Worm (Caenorhabditis elegans): Measurements from ENCODE around the gene F47B8.8.
"Not testable (repeated sequence)": the region's sequence is repeated elsewhere in the genome, so short reads cannot be mapped to it uniquely, and the experiment has no call there.

Gene F47B8.8

DNA sequence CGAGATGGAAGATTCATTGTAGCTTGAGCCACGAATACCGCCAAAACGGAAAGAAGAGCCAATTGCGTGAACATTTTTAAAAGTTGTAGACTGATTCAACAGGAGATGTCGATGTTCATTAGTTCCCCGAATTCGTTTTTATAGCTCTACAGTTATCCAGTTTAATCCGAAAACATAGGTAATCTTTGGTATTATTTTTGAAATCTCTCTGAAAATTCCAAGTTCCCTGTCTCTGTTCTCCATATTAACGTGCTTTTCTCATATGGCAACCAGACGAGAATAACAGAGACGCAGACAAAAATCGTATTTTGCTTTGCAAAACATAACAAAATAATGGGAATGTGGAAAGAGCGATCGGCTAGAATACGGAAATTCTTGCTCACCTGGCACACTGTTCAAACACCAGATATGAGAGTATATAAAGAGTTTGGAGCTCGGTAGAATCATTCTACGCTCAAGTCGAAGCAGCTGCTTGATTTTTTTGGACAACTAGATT, 31.9 kb upstream of the F47B8.8 start, which contains the start of the genes spig-3 and F14D7.12:
Gene spig-3, minus strand, starts transcription at position 101 of the 496 bp plus-strand sequence.
Gene F14D7.12, plus strand, starts transcription at position 446 of the 496 bp plus-strand sequence.
- no peak for TF ChIP-seq gmeb-2 (tag; optimal IDR thresholded peaks at IDR 0.05)
- TF ChIP-seq dve-1 (tag; optimal IDR thresholded peaks at IDR 0.05) = no peak
- no peak for TF ChIP-seq ahr-1 (tag; optimal IDR thresholded peaks at IDR 0.05)
- TF ChIP-seq npax-4 (tag; optimal IDR thresholded peaks at IDR 0.05) = no peak
- no peak for TF ChIP-seq nhr-11 (tag; optimal IDR thresholded peaks at IDR 0.05)
- TF ChIP-seq fkh-10 (GFP tag; optimal IDR thresholded peaks at IDR 0.05) = no peak
- no peak for TF ChIP-seq lin-11 (tag; optimal IDR thresholded peaks at IDR 0.05)
- TF ChIP-seq ceh-19 (GFP tag; optimal IDR thresholded peaks at IDR 0.05) = no peak

DNA sequence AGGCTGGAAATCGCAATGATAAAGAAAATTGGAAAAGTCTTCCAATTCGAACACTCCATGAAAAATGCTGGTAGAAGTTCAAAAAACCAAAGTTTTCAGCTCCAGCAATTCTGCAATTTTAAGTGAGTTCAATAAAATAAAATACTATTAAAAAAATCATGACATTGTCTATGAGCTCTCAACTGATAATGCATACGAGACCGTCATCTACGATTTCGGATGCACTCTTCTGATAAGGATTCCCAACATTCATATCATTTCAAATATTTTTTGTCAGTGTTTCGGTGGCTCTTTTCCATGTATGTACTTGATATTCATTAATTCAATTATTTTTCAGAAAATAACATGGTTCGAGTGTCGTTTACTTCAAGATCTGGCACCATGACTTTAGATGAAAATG, 30.5 kb upstream of the F47B8.8 start, which contains the start of gene F14D7.6:
Gene F14D7.6, plus strand, starts transcription at position 338 of the 400 bp plus-strand sequence.
- no peak for TF ChIP-seq zip-5 (tag; optimal IDR thresholded peaks at IDR 0.05)
- TF ChIP-seq K02D7.2 (tag; optimal IDR thresholded peaks at IDR 0.05) = no peak
- TF ChIP-seq dmd-4 (tag; optimal IDR thresholded peaks at IDR 0.05; ENCODE audit: borderline replicate concordance) = no peak
- TF ChIP-seq syd-9 (tag; optimal IDR thresholded peaks at IDR 0.05) = no peak
- TF ChIP-seq pros-1 (tag; optimal IDR thresholded peaks at IDR 0.05) = no peak
- TF ChIP-seq C38D4.7 (GFP tag; optimal IDR thresholded peaks at IDR 0.05) = no peak
- TF ChIP-seq elt-2 (tag; optimal IDR thresholded peaks at IDR 0.05) = peak; percentile 21

DNA sequence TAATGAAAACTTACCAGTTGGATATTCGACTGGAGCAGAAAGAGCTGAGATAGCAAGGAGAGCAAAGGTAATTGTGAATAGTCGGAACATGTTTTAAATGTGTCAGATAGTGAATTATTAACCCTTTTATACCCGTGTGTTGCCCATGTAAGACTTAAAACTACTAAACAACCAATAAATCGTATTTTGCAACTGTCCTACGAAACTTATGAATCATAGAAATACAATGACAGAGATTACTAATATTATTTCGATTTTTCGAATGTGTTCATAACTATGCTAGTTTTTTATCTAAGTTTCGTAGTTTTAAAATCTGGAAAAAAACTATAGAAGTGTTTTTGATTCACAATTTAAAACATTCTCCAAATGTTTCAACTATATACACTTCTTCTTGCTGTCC, 24.8 kb upstream of the F47B8.8 start, which contains the start of gene spig-4:
Gene spig-4, minus strand, starts transcription at position 101 of the 400 bp plus-strand sequence.
- not testable (repeated sequence) for TF ChIP-seq eyg-1 (tag; optimal IDR thresholded peaks at IDR 0.05); zip-5 (tag; optimal IDR thresholded peaks at IDR 0.05); K09A11.1 (tag; optimal IDR thresholded peaks at IDR 0.05; ENCODE audit: insufficient read depth)

DNA sequence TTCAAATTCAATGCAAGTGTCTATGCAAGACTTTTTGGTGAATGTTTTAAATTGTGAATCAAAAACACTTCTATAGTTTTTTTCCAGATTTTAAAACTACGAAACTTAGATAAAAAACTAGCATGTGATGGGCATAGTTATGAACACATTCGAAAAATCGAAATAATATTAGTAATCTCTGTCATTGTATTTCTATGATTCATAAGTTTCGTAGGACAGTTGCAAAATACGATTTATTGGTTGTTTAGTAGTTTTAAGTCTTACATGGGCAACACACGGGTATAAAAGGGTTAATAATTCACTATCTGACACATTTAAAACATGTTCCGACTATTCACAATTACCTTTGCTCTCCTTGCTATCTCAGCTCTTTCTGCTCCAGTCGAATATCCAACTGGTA, 23.4 kb upstream of the F47B8.8 start, which contains the start of gene spig-5:
Gene spig-5, plus strand, starts transcription at position 301 of the 400 bp plus-strand sequence.
- not testable (repeated sequence) for TF ChIP-seq pag-3 (tag; optimal IDR thresholded peaks at IDR 0.05; ENCODE audit: borderline replicate concordance); fax-1 (tag; optimal IDR thresholded peaks at IDR 0.05); ref-2 (tag; optimal IDR thresholded peaks at IDR 0.05)

DNA sequence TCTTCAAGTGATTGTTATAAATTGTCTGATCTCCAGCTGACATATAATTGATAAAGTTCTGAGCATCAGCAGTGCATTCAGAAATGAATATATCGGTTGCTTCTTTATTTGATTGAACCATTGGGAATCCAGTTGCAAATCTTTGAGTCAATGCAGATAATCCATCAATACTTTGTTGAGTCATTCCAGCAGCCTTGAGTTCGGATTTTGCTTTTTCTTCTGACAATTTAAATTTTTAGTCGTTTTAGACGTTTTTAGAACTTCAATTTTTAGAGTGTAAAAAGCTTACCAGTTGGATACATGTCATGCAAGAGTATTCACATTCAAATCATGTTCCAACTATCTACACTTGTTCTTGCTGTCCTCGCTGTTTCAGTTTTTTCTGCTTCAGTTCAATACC, 21.9 kb upstream of the F47B8.8 start, which contains the start of gene F14D7.14:
Gene F14D7.14, plus strand, starts transcription at position 301 of the 400 bp plus-strand sequence.
- not testable (repeated sequence) for TF ChIP-seq C08G9.2, tbx-7, nfya-1 (tag; optimal IDR thresholded peaks at IDR 0.05)

DNA sequence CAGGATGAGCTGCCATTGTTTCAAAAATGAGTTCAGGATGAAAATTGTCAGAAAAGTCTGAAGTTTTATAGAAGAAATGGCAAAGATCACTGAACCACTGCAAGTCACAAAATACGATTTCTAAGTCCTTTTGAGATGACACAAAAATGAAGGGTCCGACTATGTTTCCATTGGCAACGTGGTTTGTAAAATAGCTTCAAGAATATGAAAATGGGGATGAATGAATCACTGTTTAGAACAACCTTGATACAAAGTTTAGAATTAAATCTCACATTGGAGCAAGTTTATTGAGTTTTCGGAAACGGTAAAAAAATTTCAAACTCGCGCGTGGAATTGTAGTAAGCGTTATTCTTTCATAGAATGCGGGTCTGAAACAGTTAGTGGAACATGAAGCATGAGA, 20.4 kb upstream of the F47B8.8 start, which contains the start of gene ddn-3:
Gene ddn-3, minus strand, starts transcription at position 101 of the 400 bp plus-strand sequence.
- TF ChIP-seq ceh-48 (tag; optimal IDR thresholded peaks at IDR 0.05) = no peak
- TF ChIP-seq mec-3 (tag; optimal IDR thresholded peaks at IDR 0.05; ENCODE audit: borderline replicate concordance) = no peak
- TF ChIP-seq sdc-2 (tag; optimal IDR thresholded peaks at IDR 0.05) = no peak
- no peak for TF ChIP-seq unc-3 (GFP tag; conservative IDR thresholded peaks at IDR 0.05)
- TF ChIP-seq unc-3 (tag; optimal IDR thresholded peaks at IDR 0.05) = no peak
- no peak for TF ChIP-seq sox-2 (GFP tag; IDR thresholded peaks at IDR 0.05)
- TF ChIP-seq lin-11 (tag; optimal IDR thresholded peaks at IDR 0.05) = no peak
- TF ChIP-seq ref-2 (tag; optimal IDR thresholded peaks at IDR 0.05) = no peak
- no peak for TF ChIP-seq nhr-11 (tag; optimal IDR thresholded peaks at IDR 0.05)
- no peak for TF ChIP-seq sox-4 (tag; optimal IDR thresholded peaks at IDR 0.05)
